Worm (Caenorhabditis elegans): ENCODE measurements around the gene sri-45.

ce11 chrII:625926-626325 lies 35.7 kb downstream of the sri-45 start:
- TF ChIP-seq ceh-13 (GFP tag; optimal IDR thresholded peaks at IDR 0.05) (no peak), flt-1 (GFP tag; IDR thresholded peaks at IDR 0.05) (no peak), F13C5.2 (tag; optimal IDR thresholded peaks at IDR 0.05) (no peak), tbx-11 (GFP tag; IDR thresholded peaks at IDR 0.05) (no peak), aly-1 (tag; optimal IDR thresholded peaks at IDR 0.05) (no peak), tbx-37 (GFP tag; conservative IDR thresholded peaks at IDR 0.05) (no peak), hnd-1 (tag; optimal IDR thresholded peaks at IDR 0.05) (no peak), hmbx-1 (tag; optimal IDR thresholded peaks at IDR 0.05) (no peak), ama-1 (optimal IDR thresholded peaks at IDR 0.05) (no peak)
